Fruit fly (Drosophila melanogaster): ENCODE results near the gene CG9396.

Gene CG9396

dm6 chr3R:9605084-9605483, 33.7 kb upstream of the CG9396 start (continued):
- peak; percentile 35 for TF ChIP-seq fd102C (GFP tag; optimal IDR thresholded peaks at IDR 0.05)
- TF ChIP-seq CG1529 (GFP tag; optimal IDR thresholded peaks at IDR 0.05), result no peak
- peak; percentile 77 for TF ChIP-seq CG18262 (tag; optimal IDR thresholded peaks at IDR 0.05)
- peak; percentile 2 for TF ChIP-seq lab (GFP tag; optimal IDR thresholded peaks at IDR 0.05)
- peak; percentile 9 for TF ChIP-seq Xbp1 (GFP tag; optimal IDR thresholded peaks at IDR 0.05)
- TF ChIP-seq pros (GFP tag; optimal IDR thresholded peaks at IDR 0.05), result peak; percentile 38
- TF ChIP-seq Usf (GFP tag; optimal IDR thresholded peaks at IDR 0.05), result peak; percentile 23
- no peak for TF ChIP-seq CG31388 (GFP tag; optimal IDR thresholded peaks at IDR 0.05)
- TF ChIP-seq zfh1 (GFP tag; IDR thresholded peaks at IDR 0.05), result peak; percentile 68; the same call in 1 of the 3 replicates
- TF ChIP-seq ssp (GFP tag; IDR thresholded peaks at IDR 0.05), result peak; percentile 38
- peak; percentile 74 for TF ChIP-seq CG9727 (GFP tag; optimal IDR thresholded peaks at IDR 0.05)
- peak; percentile 9 for TF ChIP-seq CG3065 (GFP tag; optimal IDR thresholded peaks at IDR 0.05)
- TF ChIP-seq Pdp1 (GFP tag; optimal IDR thresholded peaks at IDR 0.05), result peak; percentile 24 to 48
- TF ChIP-seq CG15601 (tag; optimal IDR thresholded peaks at IDR 0.05), result peak; percentile 24
- no peak for TF ChIP-seq CG6765 (GFP tag; optimal IDR thresholded peaks at IDR 0.05)
- TF ChIP-seq nom (GFP tag; optimal IDR thresholded peaks at IDR 0.05), result peak; percentile 37
- TF ChIP-seq unpg (GFP tag; optimal IDR thresholded peaks at IDR 0.05), result peak; percentile 38
- peak; percentile 59 for TF ChIP-seq CG17328 (GFP tag; IDR thresholded peaks at IDR 0.05)
- peak; percentile 56 for TF ChIP-seq chn (GFP tag; optimal IDR thresholded peaks at IDR 0.05)
- peak; percentile 36 for TF ChIP-seq bab2 (GFP tag; optimal IDR thresholded peaks at IDR 0.05)
- TF ChIP-seq btn (GFP tag; optimal IDR thresholded peaks at IDR 0.05), result peak; percentile 13
- TF ChIP-seq NK7.1 (GFP tag; optimal IDR thresholded peaks at IDR 0.05), result no peak
- no peak for TF ChIP-seq pfk (GFP tag; optimal IDR thresholded peaks at IDR 0.05)
- peak; percentile 29 for TF ChIP-seq CG11504 (tag; optimal IDR thresholded peaks at IDR 0.05)
- TF ChIP-seq HLH54F (GFP tag; optimal IDR thresholded peaks at IDR 0.05), result no peak
- peak; percentile 26 for TF ChIP-seq pum (GFP tag; optimal IDR thresholded peaks at IDR 0.05)
- no peak for TF ChIP-seq onecut (GFP tag; IDR thresholded peaks at IDR 0.05)
- TF ChIP-seq CG10431 (GFP tag; optimal IDR thresholded peaks at IDR 0.05), result no peak
- peak; percentile 54 for TF ChIP-seq Side (GFP tag; optimal IDR thresholded peaks at IDR 0.05)
- no peak for TF ChIP-seq schlank (tag; optimal IDR thresholded peaks at IDR 0.05)
- TF ChIP-seq CG3407 (GFP tag; optimal IDR thresholded peaks at IDR 0.05), result peak; percentile 24
- peak; percentile 13 for TF ChIP-seq Neu2 (GFP tag; optimal IDR thresholded peaks at IDR 0.05; ENCODE audit: borderline replicate concordance)
- TF ChIP-seq trem (tag; optimal IDR thresholded peaks at IDR 0.05), result peak; percentile 41
- no peak for TF ChIP-seq CG7556 (GFP tag; optimal IDR thresholded peaks at IDR 0.05)
- TF ChIP-seq CG4404 (GFP tag; IDR thresholded peaks at IDR 0.05), result peak; percentile 35; the same call in 1 of the 2 replicates
- TF ChIP-seq CG12391 (tag; optimal IDR thresholded peaks at IDR 0.05), result peak; percentile 38
- TF ChIP-seq pnt (GFP tag; optimal IDR thresholded peaks at IDR 0.05), result no peak
- no peak for TF ChIP-seq Dp (GFP tag; optimal IDR thresholded peaks at IDR 0.05)
- peak; percentile 23 for TF ChIP-seq Abd-B (GFP tag; optimal IDR thresholded peaks at IDR 0.05)
- peak; percentile 44 for TF ChIP-seq CG13775 (GFP tag; optimal IDR thresholded peaks at IDR 0.05)
- no peak for TF ChIP-seq yki (optimal IDR thresholded peaks at IDR 0.05)
- peak; percentile 55 for TF ChIP-seq Spps (tag; optimal IDR thresholded peaks at IDR 0.05)
- TF ChIP-seq CG14667 (GFP tag; IDR thresholded peaks at IDR 0.05), result peak; percentile 18; the same call in 1 of the 2 replicates
- peak; percentile 58 for TF ChIP-seq CG7839 (tag; optimal IDR thresholded peaks at IDR 0.05)
- TF ChIP-seq Dll (GFP tag; IDR thresholded peaks at IDR 0.05; ENCODE audit: partially characterized antibody), result no peak
- TF ChIP-seq dmrt99B (tag; optimal IDR thresholded peaks at IDR 0.05), result peak; percentile 13
- no peak for TF ChIP-seq Doc2 (GFP tag; IDR thresholded peaks at IDR 0.05)
- TF ChIP-seq lov (optimal IDR thresholded peaks at IDR 0.05), result no peak
- peak; percentile 77; the same call in 2 of the 3 replicates for TF ChIP-seq lov (GFP tag; IDR thresholded peaks at IDR 0.05)
- no peak for TF ChIP-seq nau (GFP tag; optimal IDR thresholded peaks at IDR 0.05)
- no peak for TF ChIP-seq bowl (GFP tag; IDR thresholded peaks at IDR 0.05)

Measured in whole organism, embryonic.